Fruit fly (Drosophila melanogaster): ENCODE data around the gene Prx1.

Gene Prx1

dm6 chr3L:15245698-15246097, 38.1 kb downstream of the Prx1 start:
- TF ChIP-seq Crg-1 (GFP tag; optimal IDR thresholded peaks at IDR 0.05) (no peak), Clk (GFP tag; optimal IDR thresholded peaks at IDR 0.05) (no peak), Hr96 (GFP tag; optimal IDR thresholded peaks at IDR 0.05) (no peak)

DNA sequence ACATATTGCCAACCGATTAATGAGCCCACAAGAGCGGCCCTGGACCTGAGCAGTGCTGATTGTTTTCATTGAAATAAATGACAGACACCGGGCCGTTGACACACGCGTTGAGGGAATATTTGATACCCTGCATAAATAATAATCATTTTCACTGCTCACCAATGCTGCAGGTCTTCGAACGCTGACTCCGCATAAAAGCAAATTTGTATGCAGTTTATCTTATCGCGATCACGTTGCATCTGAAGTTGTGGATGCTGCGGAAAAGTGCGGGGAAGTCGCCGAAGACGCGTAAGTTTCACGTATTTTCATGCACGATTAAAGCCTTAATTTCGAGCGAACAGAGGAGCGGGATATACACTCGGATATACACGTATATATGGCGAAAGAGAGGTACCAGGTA, 38.7 kb downstream of the Prx1 start:
- TF ChIP-seq Clk (GFP tag; optimal IDR thresholded peaks at IDR 0.05) (no peak), tj (GFP tag; optimal IDR thresholded peaks at IDR 0.05) (peak; percentile 58)

DNA sequence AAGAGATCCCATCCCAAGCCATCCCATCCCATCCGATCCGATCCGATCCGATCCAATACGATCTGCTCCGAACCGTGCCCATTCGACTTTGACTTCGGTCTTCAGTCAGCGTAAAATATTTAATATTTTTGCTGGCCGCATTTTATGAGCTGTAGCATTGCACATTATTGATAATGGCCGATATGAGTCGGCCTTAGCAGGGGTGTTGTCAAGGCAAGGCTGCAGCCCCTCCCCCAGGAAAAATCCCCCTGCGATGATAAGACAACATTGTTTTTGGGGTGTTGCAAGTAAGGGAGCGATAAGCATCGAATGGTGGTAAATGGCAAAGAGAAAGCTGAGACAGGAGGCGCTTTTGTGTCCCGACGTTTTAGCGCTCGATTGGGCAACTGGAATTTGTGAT, 39.8 kb downstream of the Prx1 start:
- TF ChIP-seq Crg-1 (GFP tag; optimal IDR thresholded peaks at IDR 0.05): no peak
- TF ChIP-seq cnc (optimal IDR thresholded peaks at IDR 0.05): no peak
- no peak for TF ChIP-seq CG7045 (GFP tag; optimal IDR thresholded peaks at IDR 0.05)
- no peak for TF ChIP-seq ovo (GFP tag; optimal IDR thresholded peaks at IDR 0.05)
- TF ChIP-seq cic (GFP tag; optimal IDR thresholded peaks at IDR 0.05): no peak
- no peak for TF ChIP-seq CG12768 (GFP tag; optimal IDR thresholded peaks at IDR 0.05)
- no peak for TF ChIP-seq tj (GFP tag; optimal IDR thresholded peaks at IDR 0.05)
- no peak for TF ChIP-seq CG1620 (GFP tag; optimal IDR thresholded peaks at IDR 0.05)
- TF ChIP-seq kay (GFP tag; ENCODE audit: borderline replicate concordance): no peak
- no peak for TF ChIP-seq Hr96 (GFP tag; optimal IDR thresholded peaks at IDR 0.05)
- TF ChIP-seq CG14711 (tag; optimal IDR thresholded peaks at IDR 0.05): no peak
- TF ChIP-seq CG5204 (GFP tag; optimal IDR thresholded peaks at IDR 0.05): no peak
- TF ChIP-seq Clk (GFP tag; optimal IDR thresholded peaks at IDR 0.05): no peak
- no peak for TF ChIP-seq CG7101 (tag; optimal IDR thresholded peaks at IDR 0.05)
- no peak for TF ChIP-seq bab1 (GFP tag; optimal IDR thresholded peaks at IDR 0.05)
- TF ChIP-seq Mnt (GFP tag; optimal IDR thresholded peaks at IDR 0.05): no peak

- TF ChIP-seq CG1620 (GFP tag; optimal IDR thresholded peaks at IDR 0.05) (no peak), toe (GFP tag; optimal IDR thresholded peaks at IDR 0.05) (no peak), CG7101 (tag; optimal IDR thresholded peaks at IDR 0.05) (no peak), Hr96 (GFP tag; optimal IDR thresholded peaks at IDR 0.05) (no peak), cnc (optimal IDR thresholded peaks at IDR 0.05) (no peak), ovo (GFP tag; optimal IDR thresholded peaks at IDR 0.05) (no peak), CG7045 (GFP tag; optimal IDR thresholded peaks at IDR 0.05) (no peak), cic (GFP tag; optimal IDR thresholded peaks at IDR 0.05) (no peak), pad (GFP tag; optimal IDR thresholded peaks at IDR 0.05) (no peak), CG11617 (GFP tag; optimal IDR thresholded peaks at IDR 0.05) (no peak), CG33017 (tag; optimal IDR thresholded peaks at IDR 0.05) (no peak), bab1 (GFP tag; optimal IDR thresholded peaks at IDR 0.05) (no peak)
These were observed 41.1 kb downstream of the Prx1 start for dm6 chr3L:15248707-15249106.

DNA sequence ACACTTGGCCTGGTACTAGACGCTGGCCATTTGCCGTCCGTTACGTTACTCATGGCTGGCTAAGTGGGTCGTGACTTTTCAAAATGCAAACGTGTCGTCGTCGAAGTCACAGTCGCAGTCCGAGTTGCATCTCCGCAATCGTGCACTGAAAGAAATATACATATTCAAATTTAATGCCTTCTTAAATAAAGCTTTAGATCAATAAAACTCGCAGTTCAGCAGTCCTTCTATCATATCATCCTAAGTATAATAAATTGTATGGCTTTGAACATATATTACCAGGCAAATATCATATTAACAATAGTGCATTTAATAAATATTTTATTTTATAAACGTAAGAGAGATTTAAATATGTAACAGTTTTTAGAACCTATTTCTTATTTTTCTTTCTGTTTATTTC, 42.1 kb downstream of the Prx1 start:
- TF ChIP-seq Crg-1 (GFP tag; optimal IDR thresholded peaks at IDR 0.05) (no peak), kay (GFP tag; ENCODE audit: borderline replicate concordance) (no peak), CG33017 (tag; optimal IDR thresholded peaks at IDR 0.05) (no peak), CG5204 (GFP tag; optimal IDR thresholded peaks at IDR 0.05) (no peak), CG12768 (GFP tag; optimal IDR thresholded peaks at IDR 0.05) (no peak), ovo (GFP tag; optimal IDR thresholded peaks at IDR 0.05) (no peak), toe (GFP tag; optimal IDR thresholded peaks at IDR 0.05) (no peak), CG14711 (tag; optimal IDR thresholded peaks at IDR 0.05) (no peak), cic (GFP tag; optimal IDR thresholded peaks at IDR 0.05) (no peak)

DNA sequence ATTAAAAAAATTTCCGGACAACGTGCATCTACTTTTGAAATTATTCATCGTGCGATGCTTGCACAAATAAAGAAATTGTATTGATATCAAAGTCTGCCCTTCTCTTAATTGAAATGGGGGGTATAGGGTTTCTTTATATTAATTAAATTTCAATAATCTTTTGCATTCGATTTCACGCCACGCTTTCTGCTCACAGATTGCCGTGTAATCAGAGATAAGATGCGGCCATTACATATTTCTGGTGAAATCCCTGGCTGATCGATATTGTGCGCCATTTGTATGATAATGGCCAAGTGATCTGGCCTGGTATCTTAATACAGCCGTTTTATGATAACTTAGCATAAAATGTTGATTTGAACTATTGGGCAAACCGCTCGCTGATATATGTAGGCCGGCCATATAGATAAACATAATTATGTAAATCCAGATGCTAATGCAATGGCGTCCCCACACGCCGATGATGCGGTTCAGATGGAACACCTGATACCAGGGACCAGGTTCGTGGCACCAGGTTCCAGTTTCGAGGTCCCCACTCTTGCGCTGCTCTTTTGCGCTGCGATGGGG, 44.2 kb downstream of the Prx1 start:
- TF ChIP-seq CG12768 (GFP tag; optimal IDR thresholded peaks at IDR 0.05) (no peak), Hr96 (GFP tag; optimal IDR thresholded peaks at IDR 0.05) (no peak), Clk (GFP tag; optimal IDR thresholded peaks at IDR 0.05) (no peak), CG1620 (GFP tag; optimal IDR thresholded peaks at IDR 0.05) (no peak), toe (GFP tag; optimal IDR thresholded peaks at IDR 0.05) (no peak), CG14711 (tag; optimal IDR thresholded peaks at IDR 0.05) (no peak)

DNA sequence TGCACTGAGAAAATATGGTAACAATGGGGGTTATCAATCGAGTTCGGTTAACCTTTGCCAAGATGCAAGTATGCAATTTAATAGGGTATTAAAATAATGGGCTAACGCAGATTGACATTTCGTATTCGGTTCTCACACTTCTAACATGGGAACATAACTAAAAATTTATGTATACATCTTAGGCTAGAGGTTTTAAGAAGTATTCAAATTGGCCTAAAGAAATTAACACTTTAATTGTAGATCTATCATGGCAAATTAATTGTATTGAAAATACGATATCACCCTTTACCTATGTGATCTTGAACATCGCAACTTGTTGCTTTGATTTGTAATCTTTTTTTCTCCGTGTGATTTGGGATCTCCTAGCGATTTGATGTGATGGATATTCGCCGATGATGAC, 44.9 kb downstream of the Prx1 start:
- no peak for TF ChIP-seq CG7101 (tag; optimal IDR thresholded peaks at IDR 0.05)
- TF ChIP-seq CG12768 (GFP tag; optimal IDR thresholded peaks at IDR 0.05): no peak
- TF ChIP-seq cnc (optimal IDR thresholded peaks at IDR 0.05): no peak
- no peak for TF ChIP-seq CG14711 (tag; optimal IDR thresholded peaks at IDR 0.05)
- TF ChIP-seq bab1 (GFP tag; optimal IDR thresholded peaks at IDR 0.05): no peak
- no peak for TF ChIP-seq Clk (GFP tag; optimal IDR thresholded peaks at IDR 0.05)
- TF ChIP-seq Mnt (GFP tag; optimal IDR thresholded peaks at IDR 0.05): no peak
- TF ChIP-seq CG1620 (GFP tag; optimal IDR thresholded peaks at IDR 0.05): no peak
- TF ChIP-seq CG11617 (GFP tag; optimal IDR thresholded peaks at IDR 0.05): no peak

- TF ChIP-seq CG33017 (tag; optimal IDR thresholded peaks at IDR 0.05) (no peak), kay (GFP tag; ENCODE audit: borderline replicate concordance) (no peak), toe (GFP tag; optimal IDR thresholded peaks at IDR 0.05) (no peak), cic (GFP tag; optimal IDR thresholded peaks at IDR 0.05) (no peak), CG11617 (GFP tag; optimal IDR thresholded peaks at IDR 0.05) (no peak), CG1620 (GFP tag; optimal IDR thresholded peaks at IDR 0.05) (no peak), Mnt (GFP tag; optimal IDR thresholded peaks at IDR 0.05) (no peak), Hr96 (GFP tag; optimal IDR thresholded peaks at IDR 0.05) (no peak), pad (GFP tag; optimal IDR thresholded peaks at IDR 0.05) (no peak), ovo (GFP tag; optimal IDR thresholded peaks at IDR 0.05) (no peak), Crg-1 (GFP tag; optimal IDR thresholded peaks at IDR 0.05) (no peak)
These were observed 46.0 kb downstream of the Prx1 start for dm6 chr3L:15253606-15254054.

All from whole organism, adult.